Worm (Caenorhabditis elegans) whole organism, young adult: ENCODE results near the gene C17G10.13.
A peak's percentile ranks its signal among the peaks of the same experiment; 100 is the strongest.

ENCODE experiments used
- B0336.3 ChIP-seq: fragments of 200-800 bp; sonication (Bioruptor generic); IDR thresholded peaks from 2 replicates; pipeline ENCODE4 v1.3.6; 2022; ENCODE audit warnings: missing genetic modification characterization, missing compliant biosample characterization
- C17E4.6 ChIP-seq: fragments of 200-800 bp; sonication (Bioruptor generic); IDR thresholded peaks from 2 replicates; pipeline ENCODE4 v1.3.6; 2022; ENCODE audit warnings: missing genetic modification reagents, missing genetic modification characterization, missing compliant biosample characterization
- D2030.7 ChIP-seq: fragments of 200-800 bp; sonication (Bioruptor generic); IDR thresholded peaks from 2 replicates; pipeline ENCODE4 v1.3.6; 2022; ENCODE audit warnings: missing genetic modification reagents, missing genetic modification characterization, missing compliant biosample characterization
- F10E7.11 ChIP-seq: sonication (generic microtip); optimal IDR thresholded peaks from 2 replicates; lab custom pipeline; 2017; ENCODE audit warnings: mild to moderate bottlenecking, missing genetic modification characterization, moderate library complexity, missing compliant biosample characterization
- F23B12.7 ChIP-seq: sonication (generic microtip); optimal IDR thresholded peaks from 2 replicates; lab custom pipeline; 2017; ENCODE audit warnings: missing genetic modification characterization, mild to moderate bottlenecking, missing compliant biosample characterization, antibody characterized with exemption, moderate library complexity; ENCODE audit not compliant: insufficient read depth
- F37B4.10 ChIP-seq: fragments of 200-800 bp; sonication (Bioruptor generic); IDR thresholded peaks from 2 replicates; pipeline ENCODE4 v1.3.6; 2022; ENCODE audit warnings: missing genetic modification characterization, missing compliant biosample characterization
- F39B2.1 ChIP-seq: fragments of 200-800 bp; sonication (Bioruptor generic); IDR thresholded peaks from 2 replicates; pipeline ENCODE4 v1.3.6; 2022; ENCODE audit warnings: missing genetic modification reagents, missing genetic modification characterization, missing compliant biosample characterization
- K11D2.4 ChIP-seq: fragments of 200-800 bp; sonication (Bioruptor generic); IDR thresholded peaks from 2 replicates; pipeline ENCODE4 v1.3.6; 2022; ENCODE audit warnings: missing genetic modification reagents, missing genetic modification characterization, missing compliant biosample characterization
- T07F8.4 ChIP-seq: sonication (generic microtip); optimal IDR thresholded peaks from 2 replicates; lab custom pipeline; 2016; ENCODE audit warnings: mild to moderate bottlenecking, missing genetic modification characterization, moderate library complexity, missing compliant biosample characterization
- Y67H2A.10 ChIP-seq: fragments of 200-800 bp; sonication (Bioruptor generic); conservative IDR thresholded peaks from 2 replicates; pipeline ENCODE4 v1.3.6; 2022; ENCODE audit warnings: missing genetic modification reagents, missing genetic modification characterization, missing compliant biosample characterization
- Y79H2A.3 ChIP-seq: fragments of 200-800 bp; sonication (Bioruptor generic); conservative IDR thresholded peaks from 2 replicates; pipeline ENCODE4 v1.3.6; 2022; ENCODE audit warnings: missing genetic modification reagents, missing genetic modification characterization, missing compliant biosample characterization
- Y95B8A.8 ChIP-seq: fragments of 200-800 bp; sonication (Bioruptor generic); IDR thresholded peaks from 2 replicates; pipeline ENCODE4 v1.3.6; 2022; ENCODE audit warnings: missing genetic modification reagents, missing genetic modification characterization, missing compliant biosample characterization
- ZK185.1 ChIP-seq: sonication (generic microtip); optimal IDR thresholded peaks from 2 replicates; lab custom pipeline; 2016; ENCODE audit warnings: mild to moderate bottlenecking, missing genetic modification characterization, missing compliant biosample characterization; ENCODE audit not compliant: poor library complexity, severe bottlenecking
- akir-1 ChIP-seq: fragments of 200-800 bp; sonication (Bioruptor generic); optimal IDR thresholded peaks from 2 replicates; lab custom pipeline; 2018; ENCODE audit warnings: mild to moderate bottlenecking, missing genetic modification characterization, moderate library complexity, missing compliant biosample characterization
- aptf-2 ChIP-seq: fragments of 200-800 bp; sonication (Bioruptor generic); conservative IDR thresholded peaks from 2 replicates; pipeline ENCODE4 v1.3.6; 2022; ENCODE audit warnings: missing genetic modification reagents, missing genetic modification characterization, missing compliant biosample characterization
- attf-5 ChIP-seq: fragments of 200-800 bp; sonication (Bioruptor generic); optimal IDR thresholded peaks from 2 replicates; lab custom pipeline; 2018; ENCODE audit warnings: mild to moderate bottlenecking, missing genetic modification characterization, missing compliant biosample characterization
- attf-6 ChIP-seq: fragments of 200-800 bp; sonication (Bioruptor generic); IDR thresholded peaks from 2 replicates; pipeline ENCODE4 v1.3.6; 2022; ENCODE audit warnings: missing genetic modification reagents, missing genetic modification characterization, missing compliant biosample characterization
- ccch-3 ChIP-seq: fragments of 200-800 bp; sonication (Bioruptor generic); optimal IDR thresholded peaks from 2 replicates; lab custom pipeline; 2018; ENCODE audit warnings: mild to moderate bottlenecking, missing genetic modification characterization, missing compliant biosample characterization
- ceh-27 ChIP-seq: fragments of 200-800 bp; sonication (Bioruptor generic); optimal IDR thresholded peaks from 2 replicates; lab custom pipeline; 2018; ENCODE audit warnings: mild to moderate bottlenecking, missing genetic modification characterization, moderate library complexity, missing compliant biosample characterization
- ceh-40 ChIP-seq: fragments of 200-800 bp; sonication (Bioruptor generic); IDR thresholded peaks from 2 replicates; pipeline ENCODE4 v1.3.6; 2022; ENCODE audit warnings: missing genetic modification characterization, missing compliant biosample characterization
- ceh-58 ChIP-seq: fragments of 200-800 bp; sonication (Bioruptor generic); IDR thresholded peaks from 2 replicates; pipeline ENCODE4 v1.3.6; 2022; ENCODE audit warnings: missing genetic modification characterization, missing compliant biosample characterization
- die-1 ChIP-seq: sonication (generic microtip); optimal IDR thresholded peaks from 2 replicates; lab custom pipeline; 2016; ENCODE audit warnings: missing genotype, mild to moderate bottlenecking, missing genetic modification characterization, missing compliant biosample characterization
- dox-1 ChIP-seq: fragments of 200-800 bp; sonication (Bioruptor generic); IDR thresholded peaks from 2 replicates; pipeline ENCODE4 v1.3.6; 2022; ENCODE audit warnings: missing genetic modification reagents, missing genetic modification characterization, missing compliant biosample characterization
- egl-18 ChIP-seq: fragments of 200-800 bp; sonication (Bioruptor generic); IDR thresholded peaks from 2 replicates; pipeline ENCODE4 v1.3.6; 2022; ENCODE audit warnings: missing genetic modification reagents, missing genetic modification characterization, missing compliant biosample characterization
- egrh-3 ChIP-seq: fragments of 200-800 bp; sonication (Bioruptor generic); IDR thresholded peaks from 2 replicates; pipeline ENCODE4 v1.3.6; 2022; ENCODE audit warnings: missing genetic modification reagents, missing genetic modification characterization, missing compliant biosample characterization
- ekl-4 ChIP-seq: fragments of 200-800 bp; sonication (Bioruptor generic); IDR thresholded peaks from 2 replicates; pipeline ENCODE4 v1.3.6; 2022; ENCODE audit warnings: missing genetic modification reagents, missing genetic modification characterization, missing compliant biosample characterization
- hlh-26 ChIP-seq: fragments of 200-800 bp; sonication (Bioruptor generic); conservative IDR thresholded peaks from 2 replicates; pipeline ENCODE4 v1.3.6; 2022; ENCODE audit warnings: missing genetic modification reagents, missing genetic modification characterization, missing compliant biosample characterization
- hmg-1.2 ChIP-seq: fragments of 200-800 bp; sonication (Bioruptor generic); IDR thresholded peaks from 2 replicates; pipeline ENCODE4 v1.3.6; 2022; ENCODE audit warnings: missing genetic modification reagents, missing genetic modification characterization, missing compliant biosample characterization
- hsf-1 ChIP-seq: fragments of 200-800 bp; sonication (Bioruptor generic); IDR thresholded peaks from 2 replicates; pipeline ENCODE4 v1.3.6; 2022; ENCODE audit warnings: missing genetic modification reagents, missing genetic modification characterization, missing compliant biosample characterization
- lin-40 ChIP-seq: sonication (generic microtip); optimal IDR thresholded peaks from 2 replicates; lab custom pipeline; 2016; ENCODE audit warnings: missing genetic modification characterization, mild to moderate bottlenecking, missing compliant biosample characterization, missing genotype, missing genetic modification reagents
- lin-54 ChIP-seq: fragments of 200-800 bp; sonication (Bioruptor generic); optimal IDR thresholded peaks from 2 replicates; lab custom pipeline; 2018; ENCODE audit warnings: mild to moderate bottlenecking, missing genetic modification characterization, missing compliant biosample characterization
- lsy-27 ChIP-seq: sonication (generic microtip); optimal IDR thresholded peaks from 2 replicates; lab custom pipeline; 2017; ENCODE audit warnings: missing genetic modification characterization, mild to moderate bottlenecking, missing compliant biosample characterization, antibody characterized with exemption, missing genotype, borderline replicate concordance; ENCODE audit not compliant: insufficient read depth
- nfya-2 ChIP-seq: fragments of 200-800 bp; sonication (Bioruptor generic); IDR thresholded peaks from 2 replicates; pipeline ENCODE4 v1.3.6; 2022; ENCODE audit warnings: missing genetic modification reagents, missing genetic modification characterization, missing compliant biosample characterization
- nhr-179 ChIP-seq: sonication (generic microtip); optimal IDR thresholded peaks from 2 replicates; lab custom pipeline; 2016; ENCODE audit warnings: mild to moderate bottlenecking, missing genetic modification characterization, missing compliant biosample characterization
- nhr-90 ChIP-seq: sonication (generic microtip); optimal IDR thresholded peaks from 2 replicates; lab custom pipeline; 2016; ENCODE audit warnings: missing genotype, mild to moderate bottlenecking, missing genetic modification characterization, missing compliant biosample characterization
- pbrm-1 ChIP-seq: fragments of 200-800 bp; sonication (Bioruptor generic); IDR thresholded peaks from 2 replicates; pipeline ENCODE4 v1.3.6; 2022; ENCODE audit warnings: missing genetic modification reagents, missing genetic modification characterization, missing compliant biosample characterization
- pha-4 ChIP-seq: fragments of 150-350 bp; sonication (generic microtip); optimal IDR thresholded peaks from 2 replicates; lab custom pipeline; 2014; ENCODE audit warnings: missing biosample characterization, missing genetic modification reagents, missing genetic modification characterization
- rcor-1 ChIP-seq: fragments of 200-800 bp; sonication (Bioruptor generic); IDR thresholded peaks from 2 replicates; pipeline ENCODE4 v1.3.6; 2022; ENCODE audit warnings: missing genetic modification reagents, missing genetic modification characterization, missing compliant biosample characterization
- rec-8 ChIP-seq, 2 experiments: sonication (generic microtip); optimal IDR thresholded peaks; 2 replicates each; lab custom pipeline; 2016; ENCODE audit warnings: mild to moderate bottlenecking in 2 of 2, missing genetic modification characterization in 2 of 2, missing genetic modification reagents in 2 of 2, missing genotype in 2 of 2, missing biosample characterization in 1 of 2, missing compliant biosample characterization in 1 of 2, moderate library complexity in 1 of 2
- snpc-1.3 ChIP-seq: sonication (generic microtip); optimal IDR thresholded peaks from 2 replicates; lab custom pipeline; 2017; ENCODE audit warnings: missing genetic modification characterization, mild to moderate bottlenecking, missing compliant biosample characterization, antibody characterized with exemption, moderate library complexity, missing genotype, missing genetic modification reagents; ENCODE audit not compliant: insufficient read depth
- somi-1 ChIP-seq: fragments of 200-800 bp; sonication (Bioruptor generic); optimal IDR thresholded peaks from 2 replicates; lab custom pipeline; 2018; ENCODE audit warnings: mild to moderate bottlenecking, missing genetic modification characterization, missing compliant biosample characterization
- sptf-2 ChIP-seq: fragments of 200-800 bp; sonication (Bioruptor generic); optimal IDR thresholded peaks from 2 replicates; lab custom pipeline; 2018; ENCODE audit warnings: mild to moderate bottlenecking, missing genetic modification characterization, missing compliant biosample characterization
- tlf-1 ChIP-seq: fragments of 200-800 bp; sonication (Bioruptor generic); optimal IDR thresholded peaks from 2 replicates; lab custom pipeline; 2018; ENCODE audit warnings: mild to moderate bottlenecking, missing genetic modification characterization, missing compliant biosample characterization
- ztf-22 ChIP-seq: fragments of 200-800 bp; sonication (Bioruptor generic); optimal IDR thresholded peaks from 2 replicates; lab custom pipeline; 2018; ENCODE audit warnings: mild to moderate bottlenecking, missing genetic modification characterization, moderate library complexity, missing compliant biosample characterization

Gene C17G10.13

ce11 chrII:5544145-5544515 lies 45.5 kb downstream of the C17G10.13 start (continued):
- TF ChIP-seq lin-54 (GFP tag; lab: Kevin White, UChicago) (peak; percentile 25), ceh-27 (peak; percentile 50), Y95B8A.8 (GFP tag; lab: Robert Waterston, UW) (no peak), die-1 (no peak), akir-1 (GFP tag; lab: Kevin White, UChicago) (no peak), nhr-179 (tag; lab: Kevin White, UChicago) (no peak), D2030.7 (GFP tag; lab: Robert Waterston, UW) (no peak), Y67H2A.10 (GFP tag; lab: Robert Waterston, UW) (no peak; the same call in 1 of the 2 replicates), attf-5 (GFP tag; lab: Kevin White, UChicago) (peak; percentile 34), pha-4 (tag; lab: Kevin White, UChicago) (peak; percentile 92), K11D2.4 (GFP tag; lab: Robert Waterston, UW) (peak; percentile 62; the same call in 1 of the 2 replicates), F37B4.10 (GFP tag; lab: Robert Waterston, UW) (no peak), T07F8.4 (no peak), Y79H2A.3 (GFP tag; lab: Robert Waterston, UW) (no peak), C17E4.6 (GFP tag; lab: Robert Waterston, UW) (no peak), B0336.3 (GFP tag; lab: Robert Waterston, UW) (peak; percentile 54; the same call in 1 of the 2 replicates), hmg-1.2 (GFP tag; lab: Robert Waterston, UW) (peak; percentile 53), F10E7.11 (tag; lab: Kevin White, UChicago) (no peak), somi-1 (GFP tag; lab: Kevin White, UChicago) (no peak), hsf-1 (GFP tag; lab: Robert Waterston, UW) (peak; percentile 11; the same call in 1 of the 2 replicates), F23B12.7 (peak; percentile 25), rcor-1 (peak; percentile 31; the same call in 1 of the 2 replicates), ZK185.1 (tag; lab: Kevin White, UChicago) (peak; percentile 18), pbrm-1 (GFP tag; lab: Robert Waterston, UW) (peak; percentile 93), dox-1 (GFP tag; lab: Robert Waterston, UW) (peak; percentile 14; the same call in 1 of the 2 replicates), egl-18 (GFP tag; lab: Robert Waterston, UW) (0 out of 2 replicates have a peak, but pooled peaks have one; percentile 9)

ce11 chrII:5543476-5544144 lies 46.0 kb downstream of the C17G10.13 start:
- TF ChIP-seq akir-1 (GFP tag; lab: Kevin White, UChicago), result peak; percentile 93
- TF ChIP-seq D2030.7 (GFP tag; lab: Robert Waterston, UW), result peak; percentile 78
- TF ChIP-seq aptf-2 (GFP tag; lab: Robert Waterston, UW), result peak; percentile 72; the same call in 1 of the 2 replicates
- TF ChIP-seq ceh-40, result 0 out of 2 replicates have a peak, but pooled peaks have one; percentile 79
- peak; percentile 100 for TF ChIP-seq attf-6 (GFP tag; lab: Robert Waterston, UW)
- TF ChIP-seq Y95B8A.8 (GFP tag; lab: Robert Waterston, UW), result peak; percentile 95
- TF ChIP-seq sptf-2 (GFP tag; lab: Kevin White, UChicago), result peak; percentile 10
- no peak for TF ChIP-seq hlh-26 (GFP tag; lab: Robert Waterston, UW)
- peak; percentile 69 for TF ChIP-seq nhr-90 (tag; lab: Kevin White, UChicago)
- peak; percentile 69 to 72 for TF ChIP-seq rec-8 (tag; optimal IDR thresholded peaks at IDR 0.05; lab: Kevin White, UChicago)
- peak; percentile 8; the same call in 1 of the 2 replicates for TF ChIP-seq F39B2.1 (GFP tag; lab: Robert Waterston, UW)
- TF ChIP-seq tlf-1, result peak; percentile 94
- peak; percentile 64 for TF ChIP-seq die-1
- TF ChIP-seq ccch-3 (GFP tag; lab: Kevin White, UChicago), result peak; percentile 81
- peak; percentile 86 for TF ChIP-seq ztf-22 (GFP tag; lab: Kevin White, UChicago)
- TF ChIP-seq ekl-4 (GFP tag; lab: Robert Waterston, UW), result peak; percentile 96
- peak; percentile 59; the same call in 1 of the 2 replicates for TF ChIP-seq egrh-3 (GFP tag; lab: Robert Waterston, UW)
- 0 out of 2 replicates have a peak, but pooled peaks have one; percentile 55 for TF ChIP-seq nfya-2 (GFP tag; lab: Robert Waterston, UW)
- peak; percentile 88 for TF ChIP-seq egl-18 (GFP tag; lab: Robert Waterston, UW)
- TF ChIP-seq ceh-27, result peak; percentile 98
- no peak for TF ChIP-seq lsy-27
- peak; percentile 67 for TF ChIP-seq hsf-1 (GFP tag; lab: Robert Waterston, UW)
- peak; percentile 99 for TF ChIP-seq lin-40 (tag; lab: Kevin White, UChicago)
- TF ChIP-seq ceh-58 (GFP tag; lab: Robert Waterston, UW), result 0 out of 2 replicates have a peak, but pooled peaks have one; percentile 12
- TF ChIP-seq snpc-1.3 (tag; lab: Kevin White, UChicago), result peak; percentile 77
